Worm (Caenorhabditis elegans) whole organism, young adult: Measurements from ENCODE around the gene klo-2.

ENCODE experiments used
- F33H1.4 ChIP-seq: fragments of 200-800 bp; sonication (Bioruptor generic); IDR thresholded peaks from 2 replicates; pipeline ENCODE4 v1.3.6; 2022; ENCODE audit warnings: missing genetic modification reagents, missing genetic modification characterization, missing compliant biosample characterization
- F49E8.2 ChIP-seq: sonication (generic microtip); optimal IDR thresholded peaks from 3 replicates; lab custom pipeline; 2017; ENCODE audit warnings: missing genetic modification characterization, mild to moderate bottlenecking, missing compliant biosample characterization, antibody characterized with exemption, moderate library complexity; ENCODE audit not compliant: insufficient read depth
- F52B5.7 ChIP-seq: sonication (generic microtip); optimal IDR thresholded peaks from 2 replicates; lab custom pipeline; 2016; ENCODE audit warnings: mild to moderate bottlenecking, missing genetic modification characterization, missing compliant biosample characterization
- F55B11.4 ChIP-seq: sonication (generic microtip); optimal IDR thresholded peaks from 2 replicates; lab custom pipeline; 2016; ENCODE audit warnings: missing compliant biosample characterization, missing genetic modification characterization, borderline replicate concordance; ENCODE audit not compliant: insufficient read depth
- T07F8.4 ChIP-seq: sonication (generic microtip); optimal IDR thresholded peaks from 2 replicates; lab custom pipeline; 2016; ENCODE audit warnings: mild to moderate bottlenecking, missing genetic modification characterization, moderate library complexity, missing compliant biosample characterization
- attf-5 ChIP-seq: fragments of 200-800 bp; sonication (Bioruptor generic); optimal IDR thresholded peaks from 2 replicates; lab custom pipeline; 2018; ENCODE audit warnings: mild to moderate bottlenecking, missing genetic modification characterization, missing compliant biosample characterization
- cebp-1 ChIP-seq, 2 experiments: fragments of 200-800 bp in 1 of 2; sonication (Bioruptor generic) in 1 of 2; sonication (generic microtip) in 1 of 2; IDR thresholded peaks in 1 of 2; optimal IDR thresholded peaks in 1 of 2; 2 replicates each; pipeline versions ENCODE4 v1.3.6 to Lab custom; 2017 to 2022; ENCODE audit warnings: missing compliant biosample characterization in 2 of 2, missing genetic modification characterization in 2 of 2, mild to moderate bottlenecking in 1 of 2, missing genetic modification reagents in 1 of 2, moderate library complexity in 1 of 2
- ceh-40 ChIP-seq: fragments of 200-800 bp; sonication (Bioruptor generic); IDR thresholded peaks from 2 replicates; pipeline ENCODE4 v1.3.6; 2022; ENCODE audit warnings: missing genetic modification characterization, missing compliant biosample characterization
- ceh-79 ChIP-seq: sonication (generic microtip); optimal IDR thresholded peaks from 2 replicates; lab custom pipeline; 2017; ENCODE audit warnings: mild to moderate bottlenecking, missing genetic modification characterization, missing compliant biosample characterization
- dox-1 ChIP-seq: fragments of 200-800 bp; sonication (Bioruptor generic); IDR thresholded peaks from 2 replicates; pipeline ENCODE4 v1.3.6; 2022; ENCODE audit warnings: missing genetic modification reagents, missing genetic modification characterization, missing compliant biosample characterization
- dpff-1 ChIP-seq: sonication (generic microtip); optimal IDR thresholded peaks from 2 replicates; lab custom pipeline; 2017; ENCODE audit warnings: mild to moderate bottlenecking, missing genetic modification characterization, missing compliant biosample characterization
- dpl-1 ChIP-seq: fragments of 150-350 bp; optimal IDR thresholded peaks from 2 replicates; lab custom pipeline; 2014; ENCODE audit warnings: missing biosample characterization, missing genetic modification reagents, missing genetic modification characterization
- efl-1 ChIP-seq: fragments of 150-350 bp; optimal IDR thresholded peaks from 2 replicates; lab custom pipeline; 2014; ENCODE audit warnings: missing biosample characterization, missing genetic modification reagents, missing genetic modification characterization
- egl-44 ChIP-seq: fragments of 200-800 bp; sonication (Bioruptor generic); IDR thresholded peaks from 2 replicates; pipeline ENCODE4 v1.3.6; 2022; ENCODE audit warnings: missing genetic modification reagents, missing genetic modification characterization, missing compliant biosample characterization
- fkh-3 ChIP-seq: sonication (generic microtip); optimal IDR thresholded peaks from 2 replicates; lab custom pipeline; 2016; ENCODE audit warnings: mild to moderate bottlenecking, missing genetic modification characterization, missing compliant biosample characterization
- hmg-1.2 ChIP-seq: fragments of 200-800 bp; sonication (Bioruptor generic); IDR thresholded peaks from 2 replicates; pipeline ENCODE4 v1.3.6; 2022; ENCODE audit warnings: missing genetic modification reagents, missing genetic modification characterization, missing compliant biosample characterization
- hsf-1 ChIP-seq: fragments of 200-800 bp; sonication (Bioruptor generic); IDR thresholded peaks from 2 replicates; pipeline ENCODE4 v1.3.6; 2022; ENCODE audit warnings: missing genetic modification reagents, missing genetic modification characterization, missing compliant biosample characterization
- let-607 ChIP-seq, 2 experiments: fragments of 200-800 bp in 1 of 2; sonication (Bioruptor generic) in 1 of 2; sonication (generic microtip) in 1 of 2; optimal IDR thresholded peaks; 2 replicates each; lab custom pipeline; 2016 to 2018; ENCODE audit warnings: mild to moderate bottlenecking in 2 of 2, missing compliant biosample characterization in 2 of 2, missing genetic modification characterization in 2 of 2, moderate library complexity in 2 of 2, missing genotype in 1 of 2
- lin-35 ChIP-seq, 3 experiments: fragments of 150-350 bp in 2 of 3; sonication (generic microtip) in 1 of 3; optimal IDR thresholded peaks; 2 replicates each; lab custom pipeline; 2014 to 2018; ENCODE audit warnings: missing biosample characterization in 3 of 3, missing genetic modification characterization in 3 of 3, missing genetic modification reagents in 3 of 3
- lin-40 ChIP-seq: sonication (generic microtip); optimal IDR thresholded peaks from 2 replicates; lab custom pipeline; 2016; ENCODE audit warnings: missing genetic modification characterization, mild to moderate bottlenecking, missing compliant biosample characterization, missing genotype, missing genetic modification reagents
- lin-54 ChIP-seq: fragments of 200-800 bp; sonication (Bioruptor generic); optimal IDR thresholded peaks from 2 replicates; lab custom pipeline; 2018; ENCODE audit warnings: mild to moderate bottlenecking, missing genetic modification characterization, missing compliant biosample characterization
- lsl-1 ChIP-seq: fragments of 200-800 bp; sonication (Bioruptor generic); optimal IDR thresholded peaks from 2 replicates; lab custom pipeline; 2018; ENCODE audit warnings: mild to moderate bottlenecking, missing genetic modification characterization, moderate library complexity, missing compliant biosample characterization
- madf-6 ChIP-seq: fragments of 200-800 bp; sonication (Bioruptor generic); IDR thresholded peaks from 2 replicates; pipeline ENCODE4 v1.3.6; 2022; ENCODE audit warnings: missing genetic modification reagents, missing genetic modification characterization, missing compliant biosample characterization
- mcd-1 ChIP-seq: fragments of 200-800 bp; sonication (Bioruptor generic); IDR thresholded peaks from 2 replicates; pipeline ENCODE4 v1.3.6; 2022; ENCODE audit warnings: missing genetic modification reagents, missing genetic modification characterization, missing compliant biosample characterization
- mel-28 ChIP-seq: sonication (generic microtip); optimal IDR thresholded peaks from 2 replicates; lab custom pipeline; 2016; ENCODE audit warnings: borderline replicate concordance, mild to moderate bottlenecking, missing genetic modification characterization, missing compliant biosample characterization
- nhr-80 ChIP-seq: sonication (generic microtip); optimal IDR thresholded peaks from 2 replicates; lab custom pipeline; 2016; ENCODE audit warnings: missing genetic modification characterization, missing compliant biosample characterization
- nhr-90 ChIP-seq: sonication (generic microtip); optimal IDR thresholded peaks from 2 replicates; lab custom pipeline; 2016; ENCODE audit warnings: missing genotype, mild to moderate bottlenecking, missing genetic modification characterization, missing compliant biosample characterization
- pbrm-1 ChIP-seq: fragments of 200-800 bp; sonication (Bioruptor generic); IDR thresholded peaks from 2 replicates; pipeline ENCODE4 v1.3.6; 2022; ENCODE audit warnings: missing genetic modification reagents, missing genetic modification characterization, missing compliant biosample characterization
- rcor-1 ChIP-seq: fragments of 200-800 bp; sonication (Bioruptor generic); IDR thresholded peaks from 2 replicates; pipeline ENCODE4 v1.3.6; 2022; ENCODE audit warnings: missing genetic modification reagents, missing genetic modification characterization, missing compliant biosample characterization
- repo-1 ChIP-seq: sonication (generic microtip); optimal IDR thresholded peaks from 2 replicates; lab custom pipeline; 2017; ENCODE audit warnings: mild to moderate bottlenecking, missing genetic modification characterization, missing compliant biosample characterization
- sea-2 ChIP-seq: fragments of 200-800 bp; sonication (Bioruptor generic); IDR thresholded peaks from 2 replicates; pipeline ENCODE4 v1.3.6; 2022; ENCODE audit warnings: missing genetic modification characterization, missing compliant biosample characterization
- snpc-1.1 ChIP-seq: sonication (generic microtip); optimal IDR thresholded peaks from 2 replicates; lab custom pipeline; 2017; ENCODE audit warnings: missing genetic modification characterization, mild to moderate bottlenecking, missing compliant biosample characterization, antibody characterized with exemption, moderate library complexity, missing genotype, missing genetic modification reagents; ENCODE audit not compliant: insufficient read depth
- snpc-4 ChIP-seq, 5 experiments: fragments of 150-350 bp in 1 of 5; sonication (generic microtip) in 4 of 5; optimal IDR thresholded peaks; 2 replicates each; lab custom pipeline; 2014 to 2018; ENCODE audit warnings: missing genetic modification characterization in 5 of 5, missing biosample characterization in 3 of 5, antibody characterized with exemption in 2 of 5, mild to moderate bottlenecking in 2 of 5, missing compliant biosample characterization in 2 of 5, missing genotype in 2 of 5, moderate library complexity in 2 of 5, missing genetic modification reagents in 1 of 5
- somi-1 ChIP-seq: fragments of 200-800 bp; sonication (Bioruptor generic); optimal IDR thresholded peaks from 2 replicates; lab custom pipeline; 2018; ENCODE audit warnings: mild to moderate bottlenecking, missing genetic modification characterization, missing compliant biosample characterization
- sptf-2 ChIP-seq: fragments of 200-800 bp; sonication (Bioruptor generic); optimal IDR thresholded peaks from 2 replicates; lab custom pipeline; 2018; ENCODE audit warnings: mild to moderate bottlenecking, missing genetic modification characterization, missing compliant biosample characterization
- tbp1 ChIP-seq: fragments of 200-800 bp; sonication (Bioruptor generic); optimal IDR thresholded peaks from 2 replicates; lab custom pipeline; 2018; ENCODE audit warnings: mild to moderate bottlenecking, missing genetic modification characterization, missing compliant biosample characterization
- tlf-1 ChIP-seq: fragments of 200-800 bp; sonication (Bioruptor generic); optimal IDR thresholded peaks from 2 replicates; lab custom pipeline; 2018; ENCODE audit warnings: mild to moderate bottlenecking, missing genetic modification characterization, missing compliant biosample characterization
- unc-62 ChIP-seq: fragments of 150-350 bp; optimal IDR thresholded peaks from 2 replicates; lab custom pipeline; 2014; ENCODE audit warnings: missing biosample characterization, missing genetic modification reagents, missing genetic modification characterization
- xnd-1 ChIP-seq: sonication (generic microtip); optimal IDR thresholded peaks from 2 replicates; lab custom pipeline; 2016; ENCODE audit warnings: missing genotype, missing genetic modification reagents, missing genetic modification characterization, missing compliant biosample characterization
- ztf-18 ChIP-seq: sonication (generic microtip); optimal IDR thresholded peaks from 2 replicates; lab custom pipeline; 2016; ENCODE audit warnings: missing genotype, mild to moderate bottlenecking, missing genetic modification characterization, missing compliant biosample characterization
- ztf-26 ChIP-seq: sonication (generic microtip); optimal IDR thresholded peaks from 2 replicates; lab custom pipeline; 2017; ENCODE audit warnings: missing genetic modification characterization, missing compliant biosample characterization

The klo-2 gene

DNA sequence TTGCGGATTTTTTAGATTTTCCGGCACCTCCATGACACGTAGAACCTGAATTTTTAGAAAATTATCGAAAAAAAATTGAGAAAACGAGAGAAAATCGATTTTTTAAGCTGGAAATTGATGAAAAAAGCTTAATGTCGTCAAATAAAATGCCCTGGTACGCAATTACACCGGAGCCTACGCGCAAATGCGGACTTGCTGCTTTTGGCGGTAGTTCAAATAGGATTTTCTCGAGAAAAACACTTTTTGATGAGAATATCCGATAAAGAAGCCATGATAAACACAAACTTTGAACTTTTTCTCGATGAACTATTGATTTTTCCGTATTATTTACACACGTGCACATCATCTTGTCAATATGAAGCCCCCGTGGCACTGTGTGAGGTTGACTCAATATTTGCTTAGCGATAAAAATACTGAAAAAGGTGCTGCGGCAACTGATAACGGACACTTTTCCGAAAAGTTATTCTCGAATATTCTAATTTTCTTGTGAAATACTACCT, 27.8 kb upstream of the klo-2 start, which contains the start of the genes W04B5.5 and W04B5.3:
TSS of gene W04B5.5 (minus strand) at position 51 of the 500 bp plus-strand sequence.
TSS of gene W04B5.3 (plus strand) at position 356 of the 500 bp plus-strand sequence.
- TF ChIP-seq attf-5, result peak; percentile 25
- TF ChIP-seq pbrm-1, result peak; percentile 60; the same call in 1 of the 2 replicates
- TF ChIP-seq efl-1 (GFP tag; lab: Kevin White, UChicago), result peak; percentile 82
- TF ChIP-seq dpl-1, result peak; percentile 80
- peak; percentile 31 for TF ChIP-seq tbp1 (GFP tag; lab: Kevin White, UChicago)
- TF ChIP-seq rcor-1 (GFP tag; lab: Robert Waterston, UW), result 0 out of 2 replicates have a peak, but pooled peaks have one; percentile 12
- peak; percentile 68 for TF ChIP-seq madf-6
- peak; percentile 41; the same call in 1 of the 2 replicates for TF ChIP-seq dox-1
- TF ChIP-seq snpc-4 (GFP tag; optimal IDR thresholded peaks at IDR 0.05; lab: Kevin White, UChicago), result no peak
- TF ChIP-seq snpc-4 (tag; optimal IDR thresholded peaks at IDR 0.05; lab: Kevin White, UChicago), result peak in 1 of 4 experiments; percentile 0
- 0 out of 2 replicates have a peak, but pooled peaks have one; percentile 24 for TF ChIP-seq cebp-1 (GFP tag; IDR thresholded peaks at IDR 0.05; lab: Robert Waterston, UW)
- peak; percentile 61 for TF ChIP-seq cebp-1 (tag; optimal IDR thresholded peaks at IDR 0.05; lab: Kevin White, UChicago)
- peak in 2 of 3 experiments; percentile 68 to 82 for TF ChIP-seq lin-35 (GFP tag; optimal IDR thresholded peaks at IDR 0.05; lab: Kevin White, UChicago)
- TF ChIP-seq repo-1 (tag; lab: Kevin White, UChicago), result no peak
- peak; percentile 38; the same call in 1 of the 2 replicates for TF ChIP-seq hsf-1 (GFP tag; lab: Robert Waterston, UW)
- TF ChIP-seq nhr-80 (tag; lab: Kevin White, UChicago), result peak; percentile 29
- TF ChIP-seq fkh-3, result no peak
- peak; percentile 19 for TF ChIP-seq tlf-1 (GFP tag; lab: Kevin White, UChicago)
- peak; percentile 73 for TF ChIP-seq mcd-1
- peak; percentile 34 for TF ChIP-seq lin-40 (tag; lab: Kevin White, UChicago)
- peak; percentile 32 for TF ChIP-seq unc-62 (GFP tag; lab: Kevin White, UChicago)
- TF ChIP-seq nhr-90, result no peak
- no peak for TF ChIP-seq F52B5.7 (tag; lab: Kevin White, UChicago)
- TF ChIP-seq let-607 (tag; optimal IDR thresholded peaks at IDR 0.05; lab: Kevin White, UChicago), result peak in 1 of 2 experiments; percentile 26
- TF ChIP-seq lin-54 (GFP tag; lab: Kevin White, UChicago), result peak; percentile 94
- TF ChIP-seq F55B11.4 (tag; lab: Kevin White, UChicago), result no peak
- peak; percentile 37 for TF ChIP-seq lsl-1 (GFP tag; lab: Kevin White, UChicago)
- no peak for TF ChIP-seq ceh-40 (GFP tag; lab: Robert Waterston, UW)
- TF ChIP-seq F33H1.4, result peak; percentile 52

DNA sequence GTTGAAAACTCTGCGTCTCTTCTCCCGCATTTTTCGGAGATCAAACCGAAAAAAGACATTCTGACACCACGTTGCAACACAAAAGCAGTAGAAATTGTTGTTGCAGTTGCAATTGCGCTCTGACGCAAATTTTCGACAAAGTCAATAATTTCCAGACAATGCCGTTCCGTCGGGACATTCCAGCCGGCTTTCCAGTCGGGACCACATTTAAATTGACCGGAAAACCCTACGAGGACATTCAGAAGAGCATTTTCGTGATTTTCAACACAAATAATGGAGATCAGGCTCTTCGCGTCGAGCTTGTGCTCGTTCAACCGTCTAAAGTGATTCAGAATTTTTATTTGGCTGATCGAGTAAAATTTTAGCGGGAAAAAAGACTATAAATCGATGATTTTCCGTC, 27.0 kb upstream of the klo-2 start:
- TF ChIP-seq efl-1 (GFP tag; lab: Kevin White, UChicago), result no peak
- TF ChIP-seq tlf-1 (GFP tag; lab: Kevin White, UChicago), result no peak
- TF ChIP-seq madf-6, result 0 out of 2 replicates have a peak, but pooled peaks have one; percentile 19
- no peak for TF ChIP-seq xnd-1 (tag; lab: Kevin White, UChicago)
- no peak for TF ChIP-seq ztf-26 (tag; lab: Kevin White, UChicago)
- TF ChIP-seq sea-2 (GFP tag; lab: Robert Waterston, UW), result no peak
- TF ChIP-seq hmg-1.2 (GFP tag; lab: Robert Waterston, UW), result 0 out of 2 replicates have a peak, but pooled peaks have one; percentile 16
- TF ChIP-seq mel-28 (tag; lab: Kevin White, UChicago), result no peak
- TF ChIP-seq, all 124 proteins: peak for 2

DNA sequence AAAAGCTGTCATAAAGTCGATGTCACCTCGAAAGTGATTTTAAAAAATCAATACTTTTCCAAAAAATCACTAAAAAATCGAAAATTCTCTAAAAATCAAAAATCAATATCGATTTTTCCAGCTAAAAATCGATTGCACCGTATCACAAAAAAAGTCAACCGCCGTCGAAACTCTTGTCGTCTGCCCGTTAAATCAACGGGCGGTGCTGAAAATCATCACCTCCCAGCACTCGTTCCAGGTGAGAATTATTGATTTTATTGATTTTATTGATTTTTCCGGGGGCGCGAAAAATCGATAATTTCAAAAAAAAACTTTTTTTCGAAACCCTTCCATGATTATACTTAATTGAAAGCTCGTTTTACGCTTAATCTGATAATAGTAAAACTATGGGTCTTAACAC, 26.5 kb upstream of the klo-2 start:
- TF ChIP-seq snpc-1.1 (no peak), egl-44 (GFP tag; lab: Robert Waterston, UW) (no peak), sptf-2 (no peak), tlf-1 (GFP tag; lab: Kevin White, UChicago) (no peak), ztf-18 (tag; lab: Kevin White, UChicago) (no peak), dpff-1 (tag; lab: Kevin White, UChicago) (no peak), T07F8.4 (tag; lab: Kevin White, UChicago) (no peak), lin-54 (GFP tag; lab: Kevin White, UChicago) (no peak), repo-1 (tag; lab: Kevin White, UChicago) (no peak), ceh-79 (tag; lab: Kevin White, UChicago) (no peak), F49E8.2 (no peak), somi-1 (GFP tag; lab: Kevin White, UChicago) (no peak)
